Fruit fly (Drosophila melanogaster): ENCODE data around the gene Sfp33A3.

dm6 chr2L:11808702-11809583 is 30.8 kb upstream of the Sfp33A3 start, which contains the start of gene crol:
- TF ChIP-seq h (optimal IDR thresholded peaks at IDR 0.05) (no peak), ttk (optimal IDR thresholded peaks at IDR 0.05) (no peak), Myc (optimal IDR thresholded peaks at IDR 0.05) (no peak), psq (optimal IDR thresholded peaks at IDR 0.05) (no peak), insv (optimal IDR thresholded peaks at IDR 0.05) (no peak), Sin3A (optimal IDR thresholded peaks at IDR 0.05) (no peak)
